Fruit fly (Drosophila melanogaster): ENCODE measurements around the gene CG10098.
A peak's percentile ranks its signal among the peaks of the same experiment; 100 is the strongest.

Gene CG10098

dm6 chr3R:7162356-7163289 lies 38.3 kb downstream of the CG10098 start, which contains the start of gene sas (continued):
- no peak for TF ChIP-seq Spps (tag; optimal IDR thresholded peaks at IDR 0.05)
- 0 out of 3 replicates have a peak, but pooled peaks have one; percentile 0 for TF ChIP-seq CG6791 (GFP tag; IDR thresholded peaks at IDR 0.05; ENCODE audit: partially characterized antibody)
- peak; percentile 47 for TF ChIP-seq CG15479 (GFP tag; optimal IDR thresholded peaks at IDR 0.05)
- TF ChIP-seq Stat92E (GFP tag; optimal IDR thresholded peaks at IDR 0.05) = peak in 1 of 3 experiments; percentile 11
- no peak for TF ChIP-seq CG7963 (GFP tag; IDR thresholded peaks at IDR 0.05; ENCODE audit: partially characterized antibody)
- TF ChIP-seq CG10147 (GFP tag; optimal IDR thresholded peaks at IDR 0.05) = no peak
- no peak for TF ChIP-seq Doc2 (GFP tag; IDR thresholded peaks at IDR 0.05)
- TF ChIP-seq Pdp1 (GFP tag; optimal IDR thresholded peaks at IDR 0.05) = peak in 1 of 2 experiments; percentile 75
- peak; percentile 77 for TF ChIP-seq Med (GFP tag)
- TF ChIP-seq hkb (optimal IDR thresholded peaks at IDR 0.05) = no peak
- 0 out of 2 replicates have a peak, but pooled peaks have one; percentile 40 for TF ChIP-seq hkb (GFP tag; IDR thresholded peaks at IDR 0.05)
- peak; percentile 74 for TF ChIP-seq kni (GFP tag; optimal IDR thresholded peaks at IDR 0.05)
- TF ChIP-seq Sry-δ (GFP tag; optimal IDR thresholded peaks at IDR 0.05) = no peak
- peak; percentile 33 to 93 for TF ChIP-seq insv (GFP tag; optimal IDR thresholded peaks at IDR 0.05)
- peak; percentile 13; the same call in 1 of the 2 replicates for TF ChIP-seq stc (GFP tag; IDR thresholded peaks at IDR 0.05)
- TF ChIP-seq vvl (GFP tag; IDR thresholded peaks at IDR 0.05) = peak; percentile 80
- peak; percentile 93 for TF ChIP-seq chinmo (GFP tag; IDR thresholded peaks at IDR 0.05; ENCODE audit: partially characterized antibody)
- peak; percentile 37 for TF ChIP-seq abd-A (tag; optimal IDR thresholded peaks at IDR 0.05)
- TF ChIP-seq CG10543 (GFP tag; optimal IDR thresholded peaks at IDR 0.05) = peak; percentile 32
- TF ChIP-seq bbx (GFP tag; IDR thresholded peaks at IDR 0.05; ENCODE audit: partially characterized antibody) = 0 out of 2 replicates have a peak, but pooled peaks have one; percentile 31
- TF ChIP-seq HmgD (GFP tag; optimal IDR thresholded peaks at IDR 0.05) = no peak
- TF ChIP-seq CG12769 (tag; optimal IDR thresholded peaks at IDR 0.05) = peak; percentile 53
- TF ChIP-seq seq (GFP tag; IDR thresholded peaks at IDR 0.05) = peak; percentile 33; the same call in 1 of the 2 replicates
- peak; percentile 18 for TF ChIP-seq CG8924 (tag; optimal IDR thresholded peaks at IDR 0.05)
- TF ChIP-seq pan (optimal IDR thresholded peaks at IDR 0.05) = no peak
- peak in 1 of 2 experiments; percentile 32 for TF ChIP-seq pan (GFP tag; optimal IDR thresholded peaks at IDR 0.05 in 1 of 2, IDR thresholded peaks at IDR 0.05 in 1 of 2)
- peak; percentile 24; the same call in 1 of the 4 replicates for TF ChIP-seq Dll (GFP tag; IDR thresholded peaks at IDR 0.05; ENCODE audit: partially characterized antibody)
- TF ChIP-seq CG18599 (GFP tag; optimal IDR thresholded peaks at IDR 0.05) = no peak
- no peak for TF ChIP-seq CG8290 (GFP tag; optimal IDR thresholded peaks at IDR 0.05)
- TF ChIP-seq CG8290 (tag; optimal IDR thresholded peaks at IDR 0.05) = peak in 1 of 2 experiments; percentile 36
- peak in 1 of 2 experiments; percentile 18 for TF ChIP-seq tll (GFP tag; optimal IDR thresholded peaks at IDR 0.05)
- TF ChIP-seq Trl (optimal IDR thresholded peaks at IDR 0.05) = peak; percentile 63 to 77
- TF ChIP-seq Trl (GFP tag; optimal IDR thresholded peaks at IDR 0.05) = peak; percentile 0
- peak in 1 of 2 experiments; percentile 27 for TF ChIP-seq crp (GFP tag; optimal IDR thresholded peaks at IDR 0.05)
- TF ChIP-seq nom (GFP tag; optimal IDR thresholded peaks at IDR 0.05) = peak; percentile 45
- peak; percentile 28; the same call in 1 of the 2 replicates for TF ChIP-seq amos (GFP tag; IDR thresholded peaks at IDR 0.05; ENCODE audit: partially characterized antibody)
- peak; percentile 18; the same call in 1 of the 2 replicates for TF ChIP-seq cas (GFP tag; IDR thresholded peaks at IDR 0.05)
- TF ChIP-seq so (GFP tag; IDR thresholded peaks at IDR 0.05) = peak; percentile 26; the same call in 1 of the 3 replicates
- peak; percentile 32; the same call in 1 of the 2 replicates for TF ChIP-seq Bgb (GFP tag; IDR thresholded peaks at IDR 0.05; ENCODE audit: partially characterized antibody)
- TF ChIP-seq CG13894 (tag; optimal IDR thresholded peaks at IDR 0.05) = peak; percentile 48
- no peak for TF ChIP-seq Hsf (GFP tag; optimal IDR thresholded peaks at IDR 0.05)
- TF ChIP-seq CG2889 (GFP tag; IDR thresholded peaks at IDR 0.05) = no peak
- no peak for TF ChIP-seq Hr51 (GFP tag; optimal IDR thresholded peaks at IDR 0.05)
- TF ChIP-seq cg (GFP tag; optimal IDR thresholded peaks at IDR 0.05) = peak; percentile 64
- peak; percentile 45; the same call in 1 of the 3 replicates for TF ChIP-seq ci (GFP tag; IDR thresholded peaks at IDR 0.05)
